Fruit fly (Drosophila melanogaster): ENCODE data around the gene oc.

DNA sequence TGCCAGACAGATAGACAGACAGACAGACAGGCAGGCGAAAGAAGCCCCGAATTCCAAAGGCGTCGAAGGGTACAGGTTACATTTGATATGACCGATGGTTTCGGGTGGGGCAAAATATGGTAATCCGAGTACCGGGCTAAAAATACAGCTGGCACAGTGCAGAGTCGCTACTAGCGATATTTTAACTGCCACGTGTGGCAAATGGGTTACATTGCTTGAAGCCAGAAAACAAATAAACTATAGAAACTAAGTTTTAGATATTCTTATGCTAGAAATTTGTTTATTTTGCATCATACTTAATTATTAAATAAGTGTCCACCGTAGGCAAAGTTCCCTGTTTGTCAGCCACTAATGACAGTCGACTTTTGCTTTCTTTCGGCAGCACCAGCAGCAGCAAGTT lies 67.3 kb downstream of the oc start:
- no peak for TF ChIP-seq cic (GFP tag; optimal IDR thresholded peaks at IDR 0.05)
- no peak for TF ChIP-seq kay (GFP tag; ENCODE audit: borderline replicate concordance)
- TF ChIP-seq ovo (GFP tag; optimal IDR thresholded peaks at IDR 0.05): no peak
- TF ChIP-seq CG1620 (GFP tag; optimal IDR thresholded peaks at IDR 0.05): no peak
- TF ChIP-seq tj (GFP tag; optimal IDR thresholded peaks at IDR 0.05): no peak
- TF ChIP-seq CG12768 (GFP tag; optimal IDR thresholded peaks at IDR 0.05): no peak
- no peak for TF ChIP-seq CG7045 (GFP tag; optimal IDR thresholded peaks at IDR 0.05)
- no peak for TF ChIP-seq Crg-1 (GFP tag; optimal IDR thresholded peaks at IDR 0.05)
- no peak for TF ChIP-seq toe (GFP tag; optimal IDR thresholded peaks at IDR 0.05)
- TF ChIP-seq Clk (GFP tag; optimal IDR thresholded peaks at IDR 0.05): no peak
- TF ChIP-seq Hr96 (GFP tag; optimal IDR thresholded peaks at IDR 0.05): no peak
- no peak for TF ChIP-seq CG7101 (tag; optimal IDR thresholded peaks at IDR 0.05)
